Fruit fly (Drosophila melanogaster) whole organism, embryonic: ENCODE data around the gene Nelf-E.

ENCODE experiments used
- CG11695 ChIP-seq: fragments of 200-800 bp; sonication (Bioruptor generic); IDR thresholded peaks from 3 replicates; pipeline ENCODE4 v1.3.6; 2022; ENCODE audit warnings: missing biosample characterization, missing genetic modification characterization
- CG11723 ChIP-seq: fragments of 200-800 bp; sonication (Bioruptor generic); optimal IDR thresholded peaks from 2 replicates; lab custom pipeline; 2017; ENCODE audit warnings: missing biosample characterization, mild to moderate bottlenecking, missing genetic modification characterization
- CG14860 ChIP-seq: fragments of 200-800 bp; sonication (Bioruptor generic); IDR thresholded peaks from 3 replicates; pipeline ENCODE4 v1.3.6; 2022; ENCODE audit warnings: missing biosample characterization, missing genetic modification characterization; ENCODE audit not compliant: partially characterized antibody
- CG1602 ChIP-seq: fragments of 200-800 bp; sonication (Bioruptor generic); optimal IDR thresholded peaks from 3 replicates; lab custom pipeline; 2016; ENCODE audit warnings: missing biosample characterization, missing genetic modification characterization
- CG1603 ChIP-seq: fragments of 200-800 bp; sonication (Bioruptor generic); optimal IDR thresholded peaks from 2 replicates; lab custom pipeline; 2019; ENCODE audit warnings: missing biosample characterization, mild to moderate bottlenecking, missing genetic modification characterization, moderate library complexity
- CG2116 ChIP-seq: fragments of 200-800 bp; sonication (Bioruptor generic); optimal IDR thresholded peaks from 3 replicates; lab custom pipeline; 2018; ENCODE audit warnings: missing biosample characterization, mild to moderate bottlenecking, missing genetic modification characterization
- CG2120 ChIP-seq: fragments of 200-800 bp; sonication (Bioruptor generic); optimal IDR thresholded peaks from 3 replicates; lab custom pipeline; 2016; ENCODE audit warnings: missing biosample characterization, missing genetic modification characterization
- CG30403 ChIP-seq: fragments of 200-800 bp; sonication (Bioruptor generic); optimal IDR thresholded peaks from 3 replicates; lab custom pipeline; 2016; ENCODE audit warnings: missing biosample characterization, missing genetic modification characterization
- CG31224 ChIP-seq: fragments of 200-800 bp; sonication (Bioruptor generic); IDR thresholded peaks from 2 replicates; pipeline ENCODE4 v1.3.6; 2022; ENCODE audit warnings: missing biosample characterization, missing genetic modification characterization
- CG32532 ChIP-seq: fragments of 200-800 bp; sonication (Bioruptor generic); IDR thresholded peaks from 2 replicates; pipeline ENCODE4 v1.3.6; 2022; ENCODE audit warnings: missing biosample characterization, missing genetic modification characterization
- CG34376 ChIP-seq: fragments of 200-800 bp; sonication (Bioruptor generic); optimal IDR thresholded peaks from 2 replicates; lab custom pipeline; 2018; ENCODE audit warnings: missing biosample characterization, mild to moderate bottlenecking, missing genetic modification characterization
- CG6254 ChIP-seq: fragments of 200-800 bp; sonication (Bioruptor generic); optimal IDR thresholded peaks from 3 replicates; lab custom pipeline; 2017; ENCODE audit warnings: mild to moderate bottlenecking, missing biosample characterization, missing genetic modification reagents, missing genetic modification characterization
- CG8359 ChIP-seq: fragments of 200-800 bp; sonication (Bioruptor generic); optimal IDR thresholded peaks from 2 replicates; lab custom pipeline; 2017; ENCODE audit warnings: missing biosample characterization, mild to moderate bottlenecking, missing genetic modification characterization, borderline replicate concordance
- CG8765 ChIP-seq: fragments of 200-800 bp; sonication (Bioruptor generic); IDR thresholded peaks from 2 replicates; pipeline ENCODE4 v1.3.6; 2022; ENCODE audit warnings: missing biosample characterization, missing genetic modification characterization
- CG9215 ChIP-seq: fragments of 200-800 bp; sonication (Bioruptor generic); IDR thresholded peaks from 2 replicates; pipeline ENCODE4 v1.3.6; 2022; ENCODE audit warnings: missing biosample characterization, missing genetic modification characterization
- Deaf1 ChIP-seq: fragments of 200-800 bp; optimal IDR thresholded peaks from 3 replicates; lab custom pipeline; 2019; ENCODE audit warnings: missing biosample characterization, mild to moderate bottlenecking, missing genetic modification characterization, moderate library complexity
- Dp ChIP-seq: fragments of 200-800 bp; sonication (Bioruptor generic); optimal IDR thresholded peaks from 2 replicates; lab custom pipeline; 2018; ENCODE audit warnings: missing biosample characterization, mild to moderate bottlenecking, missing genetic modification characterization, moderate library complexity
- Ets65A ChIP-seq: fragments of 200-800 bp; sonication (Bioruptor generic); peaks from one replicate; lab custom pipeline; 2016; ENCODE audit warnings: missing biosample characterization, missing genetic modification characterization
- GATAe ChIP-seq: fragments of 200-800 bp; sonication (Bioruptor generic); conservative IDR thresholded peaks from 2 replicates; pipeline ENCODE4 v1.3.6; 2022; ENCODE audit warnings: missing biosample characterization, missing genetic modification characterization
- HLHmδ ChIP-seq: fragments of 200-800 bp; sonication (Bioruptor generic); optimal IDR thresholded peaks from 2 replicates; lab custom pipeline; 2018; ENCODE audit warnings: missing biosample characterization, mild to moderate bottlenecking, missing genetic modification characterization, moderate library complexity
- MBD-R2 ChIP-seq: fragments of 200-800 bp; sonication (Bioruptor generic); IDR thresholded peaks from 2 replicates; pipeline ENCODE4 v1.3.6; 2022; ENCODE audit warnings: missing biosample characterization, missing genetic modification characterization
- MESR4 ChIP-seq: fragments of 200-800 bp; sonication (Bioruptor generic); optimal IDR thresholded peaks from 2 replicates; lab custom pipeline; 2018; ENCODE audit warnings: missing biosample characterization, mild to moderate bottlenecking, missing genetic modification characterization, moderate library complexity
- Med ChIP-seq: fragments of 200-800 bp; sonication (Bioruptor generic); peaks from one replicate; lab custom pipeline; 2016; ENCODE audit warnings: missing biosample characterization, missing genetic modification characterization, mild to moderate bottlenecking, inconsistent platforms, moderate library complexity
- Ssrp ChIP-seq: fragments of 200-800 bp; sonication (Bioruptor generic); optimal IDR thresholded peaks from 2 replicates; lab custom pipeline; 2018; ENCODE audit warnings: missing biosample characterization, mild to moderate bottlenecking, missing genetic modification characterization, moderate library complexity
- Trl ChIP-seq, 3 experiments: fragments of >200 bp in 2 of 3; fragments of 200-800 bp in 1 of 3; sonication (Bioruptor generic) in 1 of 3; optimal IDR thresholded peaks; 2 replicates in 1 of 3; 3 replicates in 2 of 3; lab custom pipeline; 2016 to 2017; ENCODE audit warnings: missing biosample characterization in 1 of 3, missing genetic modification characterization in 1 of 3
- az2 ChIP-seq: fragments of 200-800 bp; sonication (Bioruptor generic); optimal IDR thresholded peaks from 3 replicates; lab custom pipeline; 2016; ENCODE audit warnings: missing biosample characterization, missing genetic modification characterization
- bcd ChIP-seq: fragments of 200-800 bp; sonication (Bioruptor generic); optimal IDR thresholded peaks from 2 replicates; lab custom pipeline; 2017; ENCODE audit warnings: missing biosample characterization, mild to moderate bottlenecking, missing genetic modification characterization
- cg ChIP-seq: fragments of 200-800 bp; sonication (Bioruptor generic); optimal IDR thresholded peaks from 3 replicates; lab custom pipeline; 2019; ENCODE audit warnings: missing biosample characterization, mild to moderate bottlenecking, missing genetic modification characterization, moderate library complexity
- chinmo ChIP-seq: fragments of 200-800 bp; sonication (Bioruptor generic); IDR thresholded peaks from 4 replicates; pipeline ENCODE4 v1.3.6; 2022; ENCODE audit warnings: missing biosample characterization, missing genetic modification characterization; ENCODE audit not compliant: partially characterized antibody
- ewg ChIP-seq: fragments of 200-800 bp; sonication (Bioruptor generic); optimal IDR thresholded peaks from 3 replicates; lab custom pipeline; 2017; ENCODE audit warnings: mild to moderate bottlenecking, missing biosample characterization, missing genetic modification reagents, missing genetic modification characterization
- grau ChIP-seq: fragments of 200-800 bp; optimal IDR thresholded peaks from 3 replicates; lab custom pipeline; 2019; ENCODE audit warnings: missing biosample characterization, mild to moderate bottlenecking, missing genetic modification characterization, moderate library complexity
- insv ChIP-seq, 2 experiments: fragments of 200-800 bp; sonication (Bioruptor generic); optimal IDR thresholded peaks; 3 replicates each; lab custom pipeline; 2016 to 2018; ENCODE audit warnings: missing biosample characterization in 2 of 2, missing genetic modification characterization in 2 of 2
- jigr1 ChIP-seq: fragments of 200-800 bp; sonication (Bioruptor generic); IDR thresholded peaks from 3 replicates; pipeline ENCODE4 v1.3.6; 2022; ENCODE audit warnings: missing biosample characterization, missing genetic modification characterization
- lov ChIP-seq, 2 experiments: fragments of 200-800 bp in 1 of 2; fragments of >200 bp in 1 of 2; sonication (Bioruptor generic) in 1 of 2; IDR thresholded peaks in 1 of 2; optimal IDR thresholded peaks in 1 of 2; 2 replicates in 1 of 2; 3 replicates in 1 of 2; pipeline versions ENCODE4 v1.3.6 to Lab custom; 2017 to 2022; ENCODE audit warnings: missing biosample characterization in 1 of 2, missing genetic modification characterization in 1 of 2
- otp ChIP-seq: fragments of 200-800 bp; sonication (Bioruptor generic); IDR thresholded peaks from 3 replicates; pipeline ENCODE4, ENCODE4 v1.3.6; 2022; ENCODE audit warnings: missing biosample characterization, missing genetic modification characterization
- pros ChIP-seq: fragments of 200-800 bp; sonication (Bioruptor generic); optimal IDR thresholded peaks from 3 replicates; lab custom pipeline; 2019; ENCODE audit warnings: missing biosample characterization, mild to moderate bottlenecking, missing genetic modification characterization, moderate library complexity
- sc ChIP-seq, 3 experiments: fragments of >200 bp in 2 of 3; fragments of 200-800 bp in 1 of 3; sonication (Bioruptor generic) in 1 of 3; optimal IDR thresholded peaks; 2 replicates in 2 of 3; 3 replicates in 1 of 3; lab custom pipeline; 2017; ENCODE audit warnings: mild to moderate bottlenecking in 1 of 3, missing biosample characterization in 1 of 3, missing genetic modification characterization in 1 of 3, missing genetic modification reagents in 1 of 3
- sr ChIP-seq: fragments of 200-800 bp; sonication (Bioruptor generic); IDR thresholded peaks from 3 replicates; pipeline ENCODE4 v1.3.6; 2022; ENCODE audit warnings: missing biosample characterization, missing genetic modification characterization
- tna ChIP-seq: fragments of 200-800 bp; sonication (Bioruptor generic); IDR thresholded peaks from 2 replicates; pipeline ENCODE4 v1.3.6; 2022; ENCODE audit warnings: missing biosample characterization, missing genetic modification characterization; ENCODE audit not compliant: partially characterized antibody
- vnd ChIP-seq: fragments of 200-800 bp; sonication (Bioruptor generic); IDR thresholded peaks from 3 replicates; pipeline ENCODE4 v1.3.6; 2022; ENCODE audit warnings: missing biosample characterization, missing genetic modification characterization; ENCODE audit not compliant: partially characterized antibody
- zf30C ChIP-seq: fragments of 200-800 bp; sonication (Bioruptor generic); optimal IDR thresholded peaks from 3 replicates; lab custom pipeline; 2018; ENCODE audit warnings: missing biosample characterization, mild to moderate bottlenecking, missing genetic modification characterization
- zfh2 ChIP-seq: fragments of 200-800 bp; sonication (Bioruptor generic); optimal IDR thresholded peaks from 2 replicates; lab custom pipeline; 2016; ENCODE audit warnings: missing biosample characterization, missing genetic modification characterization

The Nelf-E gene

dm6 chr3L:8575844-8576842 is 24.5 kb downstream of the Nelf-E start, which contains the start of the genes CG6638 and CG43078 (continued):
- TF ChIP-seq otp (no peak), CG2120 (GFP tag; lab: Kevin White, UChicago) (peak; percentile 13), Dp (GFP tag; lab: Kevin White, UChicago) (peak; percentile 88), CG30403 (GFP tag; lab: Kevin White, UChicago) (peak; percentile 45)

DNA sequence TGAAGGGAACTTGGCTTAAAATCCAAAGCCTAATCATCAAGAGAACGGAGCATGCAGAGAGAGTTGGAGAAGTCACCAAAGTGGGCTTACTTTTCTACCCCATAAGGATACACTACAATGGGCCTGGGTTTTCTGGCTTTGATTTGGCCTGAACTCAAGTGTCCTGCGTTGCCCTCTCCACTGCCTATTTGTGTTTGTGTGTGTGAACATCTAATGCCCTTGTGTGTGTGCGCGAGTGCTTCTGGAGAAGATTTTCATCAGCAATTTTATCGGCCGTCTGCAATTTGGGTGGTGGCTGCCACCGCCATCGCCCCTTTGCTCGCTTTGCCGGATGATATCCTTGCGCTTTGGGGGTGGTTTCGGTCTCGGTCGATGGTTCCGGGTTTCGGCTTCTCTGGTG is 40.0 kb downstream of the Nelf-E start:
- peak; percentile 7 for TF ChIP-seq cg (GFP tag; lab: Kevin White, UChicago)
- TF ChIP-seq Trl (optimal IDR thresholded peaks at IDR 0.05; lab: Kevin White, UChicago): peak in 1 of 2 experiments; percentile 19
- no peak for TF ChIP-seq Trl (GFP tag; optimal IDR thresholded peaks at IDR 0.05; lab: Kevin White, UChicago)
- no peak for TF ChIP-seq CG6254 (GFP tag; lab: Kevin White, UChicago)
- no peak for TF ChIP-seq MESR4
- TF ChIP-seq pros (GFP tag; lab: Kevin White, UChicago): peak; percentile 92
- TF ChIP-seq MBD-R2: 0 out of 2 replicates have a peak, but pooled peaks have one; percentile 12
- TF ChIP-seq lov (optimal IDR thresholded peaks at IDR 0.05; lab: Kevin White, UChicago): no peak
- 0 out of 3 replicates have a peak, but pooled peaks have one; percentile 14 for TF ChIP-seq lov (GFP tag; IDR thresholded peaks at IDR 0.05; lab: Robert Waterston, UW)
- TF ChIP-seq chinmo (GFP tag; lab: Robert Waterston, UW): 0 out of 4 replicates have a peak, but pooled peaks have one; percentile 17
- TF ChIP-seq CG32532 (GFP tag; lab: Robert Waterston, UW): peak; percentile 28; the same call in 1 of the 2 replicates
- no peak for TF ChIP-seq az2 (GFP tag; lab: Kevin White, UChicago)
- no peak for TF ChIP-seq bcd (GFP tag; lab: Kevin White, UChicago)

DNA sequence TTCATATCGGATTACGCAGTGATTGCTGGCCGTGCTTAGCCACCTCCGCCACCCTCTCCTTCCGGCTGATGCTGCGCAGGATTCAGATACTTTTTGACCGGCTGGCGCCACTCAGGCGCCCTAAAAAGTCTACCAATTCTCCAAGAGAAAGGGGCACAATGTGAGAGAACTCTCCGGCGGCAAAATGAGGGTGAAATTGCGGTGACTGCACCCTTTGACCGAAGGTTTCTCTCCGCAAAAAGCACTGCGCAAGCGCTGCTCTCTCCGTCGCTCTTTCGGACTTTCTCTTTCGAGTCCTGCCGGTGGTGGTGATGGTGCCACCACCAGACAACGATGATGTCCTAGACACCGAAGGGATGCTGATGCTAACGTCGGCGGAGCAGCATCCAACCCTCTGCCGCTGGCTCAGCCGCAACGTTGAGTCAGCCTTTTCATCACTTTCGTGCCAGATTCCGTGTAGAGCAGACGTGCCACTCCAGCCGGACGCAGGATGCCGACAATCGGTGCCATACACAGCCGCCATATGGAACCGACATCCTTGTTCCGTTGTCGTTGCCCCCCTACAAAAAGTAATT is 40.8 kb downstream of the Nelf-E start:
- peak; percentile 19; the same call in 1 of the 3 replicates for TF ChIP-seq CG14860
- TF ChIP-seq GATAe (GFP tag; lab: Robert Waterston, UW): no peak
- TF ChIP-seq Ssrp (tag; lab: Kevin White, UChicago): no peak
- TF ChIP-seq Deaf1 (tag; lab: Kevin White, UChicago): peak; percentile 33
- no peak for TF ChIP-seq insv (GFP tag; optimal IDR thresholded peaks at IDR 0.05; lab: Kevin White, UChicago)
- TF ChIP-seq jigr1 (GFP tag; lab: Robert Waterston, UW): no peak
- TF ChIP-seq CG8765 (GFP tag; lab: Robert Waterston, UW): no peak
- no peak for TF ChIP-seq zfh2 (GFP tag; lab: Kevin White, UChicago)
- TF ChIP-seq sc (optimal IDR thresholded peaks at IDR 0.05; lab: Kevin White, UChicago): no peak
- no peak for TF ChIP-seq sc (GFP tag; optimal IDR thresholded peaks at IDR 0.05; lab: Kevin White, UChicago)
- no peak for TF ChIP-seq CG11723 (GFP tag; lab: Kevin White, UChicago)
- peak; percentile 82 for TF ChIP-seq Med (GFP tag; lab: Kevin White, UChicago)
- no peak for TF ChIP-seq CG8359 (GFP tag; lab: Kevin White, UChicago)
- no peak for TF ChIP-seq CG34376
- no peak for TF ChIP-seq tna
- no peak for TF ChIP-seq zf30C (GFP tag; lab: Kevin White, UChicago)
- TF ChIP-seq CG31224 (GFP tag; lab: Robert Waterston, UW): no peak
- TF ChIP-seq CG1602 (GFP tag; lab: Kevin White, UChicago): no peak
- peak; percentile 51 for TF ChIP-seq Ets65A
- no peak for TF ChIP-seq CG1603 (tag; lab: Kevin White, UChicago)
- no peak for TF ChIP-seq sr
- TF ChIP-seq vnd: no peak
- no peak for TF ChIP-seq CG11695 (GFP tag; lab: Robert Waterston, UW)
- peak; percentile 23 for TF ChIP-seq HLHmδ (GFP tag; lab: Kevin White, UChicago)
- no peak for TF ChIP-seq grau (tag; lab: Kevin White, UChicago)
- no peak for TF ChIP-seq CG2116 (GFP tag; lab: Kevin White, UChicago)
- TF ChIP-seq CG9215: no peak
- peak; percentile 93 for TF ChIP-seq ewg (GFP tag; lab: Kevin White, UChicago)
